Worm (Caenorhabditis elegans): ENCODE data around the gene uev-2.

ce11 chrIII:5624835-5625234 is 41.9 kb downstream of the uev-2 start, which contains the start of gene daf-4:
- no peak for TF ChIP-seq nhr-90 (tag; optimal IDR thresholded peaks at IDR 0.05)
- no peak for TF ChIP-seq ztf-6 (GFP tag; IDR thresholded peaks at IDR 0.05)
- no peak for TF ChIP-seq pha-4 (tag; optimal IDR thresholded peaks at IDR 0.05)
- TF ChIP-seq rpc-1 (optimal IDR thresholded peaks at IDR 0.05), result no peak
- no peak for TF ChIP-seq rpc-1 (tag; optimal IDR thresholded peaks at IDR 0.05)
- TF ChIP-seq cebp-1 (GFP tag; IDR thresholded peaks at IDR 0.05), result no peak
- TF ChIP-seq cebp-1 (tag; optimal IDR thresholded peaks at IDR 0.05), result no peak
- TF ChIP-seq bed-1 (GFP tag; IDR thresholded peaks at IDR 0.05), result no peak
- TF ChIP-seq athp-1 (tag; optimal IDR thresholded peaks at IDR 0.05), result no peak
- TF ChIP-seq tlf-1 (GFP tag; optimal IDR thresholded peaks at IDR 0.05), result no peak
- TF ChIP-seq hmg-1.2 (GFP tag; IDR thresholded peaks at IDR 0.05), result no peak
- TF ChIP-seq ztf-3 (GFP tag; optimal IDR thresholded peaks at IDR 0.05), result no peak
- TF ChIP-seq F37B4.10 (GFP tag; IDR thresholded peaks at IDR 0.05), result no peak
- no peak for TF ChIP-seq him-1 (tag; optimal IDR thresholded peaks at IDR 0.05)
- no peak for TF ChIP-seq madf-6 (GFP tag; IDR thresholded peaks at IDR 0.05)
- no peak for TF ChIP-seq ekl-4 (GFP tag; IDR thresholded peaks at IDR 0.05)
